Fruit fly (Drosophila melanogaster): ENCODE results near the gene Ndc80.

Gene Ndc80

dm6 chrX:13568127-13568526 is 43.7 kb downstream of the Ndc80 start (continued):
- TF ChIP-seq cg (GFP tag; optimal IDR thresholded peaks at IDR 0.05): no peak
- TF ChIP-seq CG11504 (tag; optimal IDR thresholded peaks at IDR 0.05): peak; percentile 59
- no peak for TF ChIP-seq shn (GFP tag; optimal IDR thresholded peaks at IDR 0.05)
- TF ChIP-seq CG11247 (GFP tag; IDR thresholded peaks at IDR 0.05): peak; percentile 18; the same call in 1 of the 2 replicates
- TF ChIP-seq Antp (GFP tag; optimal IDR thresholded peaks at IDR 0.05): no peak
- TF ChIP-seq Bgb (GFP tag; IDR thresholded peaks at IDR 0.05; ENCODE audit: partially characterized antibody): no peak
- peak; percentile 35; the same call in 1 of the 3 replicates for TF ChIP-seq CG11456 (GFP tag; IDR thresholded peaks at IDR 0.05)
- no peak for TF ChIP-seq Gug (GFP tag; IDR thresholded peaks at IDR 0.05)
- no peak for TF ChIP-seq luna (GFP tag; optimal IDR thresholded peaks at IDR 0.05)
- TF ChIP-seq CG11398 (GFP tag; optimal IDR thresholded peaks at IDR 0.05): no peak
- no peak for TF ChIP-seq Six4 (GFP tag; optimal IDR thresholded peaks at IDR 0.05)
- TF ChIP-seq dan (GFP tag; IDR thresholded peaks at IDR 0.05): no peak
- TF ChIP-seq esg (GFP tag; conservative IDR thresholded peaks at IDR 0.05): 0 out of 2 replicates have a peak, but pooled peaks have one; percentile 22
- TF ChIP-seq CG3726 (GFP tag; IDR thresholded peaks at IDR 0.05): no peak
- 0 out of 2 replicates have a peak, but pooled peaks have one; percentile 48 for TF ChIP-seq sob (GFP tag; IDR thresholded peaks at IDR 0.05)
- no peak for TF ChIP-seq CG10274 (GFP tag; optimal IDR thresholded peaks at IDR 0.05)
- TF ChIP-seq Dek (tag; optimal IDR thresholded peaks at IDR 0.05): no peak
- no peak for TF ChIP-seq CG1647 (GFP tag; optimal IDR thresholded peaks at IDR 0.05)
- no peak for TF ChIP-seq ase (GFP tag; IDR thresholded peaks at IDR 0.05)
- no peak for TF ChIP-seq Gsc (GFP tag; IDR thresholded peaks at IDR 0.05)
- TF ChIP-seq Opbp (GFP tag; IDR thresholded peaks at IDR 0.05; ENCODE audit: partially characterized antibody): no peak
- TF ChIP-seq CG4328 (GFP tag; optimal IDR thresholded peaks at IDR 0.05): no peak
- TF ChIP-seq lov (optimal IDR thresholded peaks at IDR 0.05): no peak
- no peak for TF ChIP-seq lov (GFP tag; IDR thresholded peaks at IDR 0.05)
- no peak for TF ChIP-seq Trl (optimal IDR thresholded peaks at IDR 0.05)
- no peak for TF ChIP-seq Trl (GFP tag; optimal IDR thresholded peaks at IDR 0.05)
- TF ChIP-seq NK7.1 (GFP tag; optimal IDR thresholded peaks at IDR 0.05): no peak
- no peak for TF ChIP-seq fu2 (GFP tag; optimal IDR thresholded peaks at IDR 0.05)
- TF ChIP-seq sim (GFP tag; IDR thresholded peaks at IDR 0.05): no peak
- TF ChIP-seq Lpt (GFP tag; optimal IDR thresholded peaks at IDR 0.05): no peak
- TF ChIP-seq da (GFP tag; optimal IDR thresholded peaks at IDR 0.05): no peak
- no peak for TF ChIP-seq jigr1 (GFP tag; IDR thresholded peaks at IDR 0.05)
- TF ChIP-seq mam (GFP tag; optimal IDR thresholded peaks at IDR 0.05): peak; percentile 36
- TF ChIP-seq pnt (GFP tag; optimal IDR thresholded peaks at IDR 0.05): no peak
- TF ChIP-seq CG9215 (GFP tag; IDR thresholded peaks at IDR 0.05): no peak
- no peak for TF ChIP-seq Jarid2 (GFP tag; optimal IDR thresholded peaks at IDR 0.05)
- no peak for TF ChIP-seq hbn (GFP tag; IDR thresholded peaks at IDR 0.05; ENCODE audit: partially characterized antibody)
- no peak for TF ChIP-seq odd (GFP tag; optimal IDR thresholded peaks at IDR 0.05)
- no peak for TF ChIP-seq chm (GFP tag; IDR thresholded peaks at IDR 0.05)
- TF ChIP-seq CG5180 (GFP tag; optimal IDR thresholded peaks at IDR 0.05): no peak
- TF ChIP-seq bsh (GFP tag; optimal IDR thresholded peaks at IDR 0.05): peak in 1 of 2 experiments; percentile 27
- TF ChIP-seq CG2875 (GFP tag; optimal IDR thresholded peaks at IDR 0.05): no peak
- no peak for TF ChIP-seq CG7963 (GFP tag; IDR thresholded peaks at IDR 0.05; ENCODE audit: partially characterized antibody)
- no peak for TF ChIP-seq CG6654 (GFP tag; optimal IDR thresholded peaks at IDR 0.05)
- no peak for TF ChIP-seq CG1602 (GFP tag; optimal IDR thresholded peaks at IDR 0.05)
- TF ChIP-seq CG7928 (GFP tag; optimal IDR thresholded peaks at IDR 0.05): no peak
- no peak for TF ChIP-seq CG17829 (tag; optimal IDR thresholded peaks at IDR 0.05)
- TF ChIP-seq crol (GFP tag; IDR thresholded peaks at IDR 0.05): no peak
- no peak for TF ChIP-seq chn (GFP tag; optimal IDR thresholded peaks at IDR 0.05)
- no peak for TF ChIP-seq bab2 (GFP tag; optimal IDR thresholded peaks at IDR 0.05)
- no peak for TF ChIP-seq Spps (tag; optimal IDR thresholded peaks at IDR 0.05)
- no peak for TF ChIP-seq ham (GFP tag; IDR thresholded peaks at IDR 0.05)
- peak; percentile 66 for TF ChIP-seq slbo (GFP tag; IDR thresholded peaks at IDR 0.05)
